Fruit fly (Drosophila melanogaster) whole organism, embryonic: ENCODE data around the gene CG10738.
A peak's percentile ranks its signal among the peaks of the same experiment; 100 is the strongest.

Experiments
- Adf1 ChIP-seq: fragments of 200-800 bp; sonication (Bioruptor generic); IDR thresholded peaks from 2 replicates; pipeline ENCODE4 v1.3.6; 2022; ENCODE audit warnings: missing biosample characterization, missing genetic modification characterization
- CG10147 ChIP-seq: fragments of 200-800 bp; sonication (Bioruptor generic); optimal IDR thresholded peaks from 2 replicates; lab custom pipeline; 2019; ENCODE audit warnings: missing biosample characterization, mild to moderate bottlenecking, missing genetic modification characterization, moderate library complexity
- CG10321 ChIP-seq: fragments of 200-800 bp; sonication (Bioruptor generic); IDR thresholded peaks from 2 replicates; pipeline ENCODE4 v1.3.6; 2022; ENCODE audit warnings: missing biosample characterization, missing genetic modification characterization
- CG10431 ChIP-seq: fragments of 200-800 bp; sonication (Bioruptor generic); optimal IDR thresholded peaks from 3 replicates; lab custom pipeline; 2018; ENCODE audit warnings: missing biosample characterization, mild to moderate bottlenecking, missing genetic modification characterization
- CG11085 ChIP-seq: fragments of 200-800 bp; sonication (Bioruptor generic); IDR thresholded peaks from 2 replicates; pipeline ENCODE4 v1.3.6; 2022; ENCODE audit warnings: missing biosample characterization, missing genetic modification characterization
- CG11560 ChIP-seq: fragments of 200-800 bp; sonication (Bioruptor generic); IDR thresholded peaks from 3 replicates; pipeline ENCODE4 v1.3.6; 2022; ENCODE audit warnings: missing biosample characterization, missing genetic modification characterization
- CG12299 ChIP-seq: fragments of 200-800 bp; sonication (Bioruptor generic); optimal IDR thresholded peaks from 2 replicates; lab custom pipeline; 2018; ENCODE audit warnings: missing biosample characterization, mild to moderate bottlenecking, missing genetic modification characterization
- CG12659 ChIP-seq: fragments of 200-800 bp; sonication (Bioruptor generic); optimal IDR thresholded peaks from 3 replicates; lab custom pipeline; 2017; ENCODE audit warnings: mild to moderate bottlenecking, missing biosample characterization, missing genetic modification reagents, missing genetic modification characterization
- CG1529 ChIP-seq: fragments of 200-800 bp; sonication (Bioruptor generic); optimal IDR thresholded peaks from 3 replicates; lab custom pipeline; 2018; ENCODE audit warnings: missing biosample characterization, missing genetic modification characterization
- CG15514 ChIP-seq: fragments of 200-800 bp; sonication (Bioruptor generic); optimal IDR thresholded peaks from 3 replicates; lab custom pipeline; 2017; ENCODE audit warnings: missing biosample characterization, missing genetic modification characterization, mild to moderate bottlenecking, moderate library complexity, missing genetic modification reagents
- CG17568 ChIP-seq: fragments of 200-800 bp; sonication (Bioruptor generic); optimal IDR thresholded peaks from 2 replicates; lab custom pipeline; 2018; ENCODE audit warnings: missing biosample characterization, mild to moderate bottlenecking, missing genetic modification characterization, moderate library complexity
- CG17612 ChIP-seq: fragments of 200-800 bp; sonication (Bioruptor generic); IDR thresholded peaks from 2 replicates; pipeline ENCODE4 v1.3.6; 2022; ENCODE audit warnings: missing biosample characterization, missing genetic modification characterization
- CG30403 ChIP-seq: fragments of 200-800 bp; sonication (Bioruptor generic); optimal IDR thresholded peaks from 3 replicates; lab custom pipeline; 2016; ENCODE audit warnings: missing biosample characterization, missing genetic modification characterization
- CG34422 ChIP-seq: fragments of 200-800 bp; sonication (Bioruptor generic); IDR thresholded peaks from 3 replicates; pipeline ENCODE4 v1.3.6; 2022; ENCODE audit warnings: missing biosample characterization, missing genetic modification characterization
- CG43689 ChIP-seq: fragments of 200-800 bp; sonication (Bioruptor generic); IDR thresholded peaks from 2 replicates; pipeline ENCODE4 v1.3.6; 2022; ENCODE audit warnings: missing biosample characterization, missing genetic modification characterization
- CG4730 ChIP-seq: fragments of 200-800 bp; sonication (Bioruptor generic); IDR thresholded peaks from 2 replicates; pipeline ENCODE4 v1.3.6; 2022; ENCODE audit warnings: missing biosample characterization, missing genetic modification characterization
- CG6272 ChIP-seq: fragments of 200-800 bp; sonication (Bioruptor generic); IDR thresholded peaks from 2 replicates; pipeline ENCODE4 v1.3.6; 2022; ENCODE audit warnings: missing biosample characterization, missing genetic modification characterization
- CG6813 ChIP-seq: fragments of 200-800 bp; sonication (Bioruptor generic); optimal IDR thresholded peaks from 2 replicates; lab custom pipeline; 2017; ENCODE audit warnings: missing biosample characterization, missing genetic modification characterization, mild to moderate bottlenecking, moderate library complexity, missing genetic modification reagents
- CG7928 ChIP-seq: fragments of 200-800 bp; sonication (Bioruptor generic); optimal IDR thresholded peaks from 2 replicates; lab custom pipeline; 2017; ENCODE audit warnings: missing biosample characterization, mild to moderate bottlenecking, missing genetic modification characterization
- CG8924 ChIP-seq: fragments of 200-800 bp; optimal IDR thresholded peaks from 3 replicates; lab custom pipeline; 2019; ENCODE audit warnings: missing biosample characterization, mild to moderate bottlenecking, missing genetic modification characterization, moderate library complexity
- CG9727 ChIP-seq: fragments of 200-800 bp; sonication (Bioruptor generic); optimal IDR thresholded peaks from 3 replicates; lab custom pipeline; 2017; ENCODE audit warnings: missing biosample characterization, mild to moderate bottlenecking, missing genetic modification characterization
- Dip3 ChIP-seq: fragments of 200-800 bp; sonication (Bioruptor generic); optimal IDR thresholded peaks from 3 replicates; lab custom pipeline; 2016; ENCODE audit warnings: missing biosample characterization, missing genetic modification characterization
- Dll ChIP-seq: fragments of 200-800 bp; sonication (Bioruptor generic); IDR thresholded peaks from 4 replicates; pipeline ENCODE4 v1.3.6; 2022; ENCODE audit warnings: missing biosample characterization, missing genetic modification characterization; ENCODE audit not compliant: partially characterized antibody
- Dp ChIP-seq: fragments of 200-800 bp; sonication (Bioruptor generic); optimal IDR thresholded peaks from 2 replicates; lab custom pipeline; 2018; ENCODE audit warnings: missing biosample characterization, mild to moderate bottlenecking, missing genetic modification characterization, moderate library complexity
- Drgx ChIP-seq: fragments of 200-800 bp; sonication (Bioruptor generic); IDR thresholded peaks from 2 replicates; pipeline ENCODE4 v1.3.6; 2022; ENCODE audit warnings: missing biosample characterization, missing genetic modification characterization
- ERR ChIP-seq: fragments of 200-800 bp; sonication (Bioruptor generic); optimal IDR thresholded peaks from 2 replicates; lab custom pipeline; 2016; ENCODE audit warnings: missing biosample characterization, missing genetic modification characterization
- Fer1 ChIP-seq: fragments of 200-800 bp; sonication (Bioruptor generic); optimal IDR thresholded peaks from 2 replicates; lab custom pipeline; 2017; ENCODE audit warnings: missing biosample characterization, mild to moderate bottlenecking, missing genetic modification characterization
- Fer2 ChIP-seq: fragments of 200-800 bp; sonication (Bioruptor generic); optimal IDR thresholded peaks from 2 replicates; lab custom pipeline; 2018; ENCODE audit warnings: missing biosample characterization, mild to moderate bottlenecking, missing genetic modification characterization, moderate library complexity
- HLH4C ChIP-seq: fragments of 200-800 bp; sonication (Bioruptor generic); IDR thresholded peaks from 3 replicates; pipeline ENCODE4 v1.3.6; 2022; ENCODE audit warnings: missing biosample characterization, missing genetic modification characterization; ENCODE audit not compliant: partially characterized antibody
- Taf1 ChIP-seq: fragments of 200-800 bp; sonication (Bioruptor generic); IDR thresholded peaks from 2 replicates; pipeline ENCODE4 v1.3.6; 2022; ENCODE audit warnings: missing biosample characterization, missing genetic modification characterization
- ac ChIP-seq: fragments of 200-800 bp; sonication (Bioruptor generic); optimal IDR thresholded peaks from 3 replicates; lab custom pipeline; 2017; ENCODE audit warnings: missing biosample characterization, mild to moderate bottlenecking, missing genetic modification characterization
- amos ChIP-seq: fragments of 200-800 bp; sonication (Bioruptor generic); IDR thresholded peaks from 2 replicates; pipeline ENCODE4 v1.3.6; 2022; ENCODE audit warnings: missing biosample characterization, missing genetic modification characterization; ENCODE audit not compliant: partially characterized antibody
- fd3F ChIP-seq: fragments of 200-800 bp; sonication (Bioruptor generic); optimal IDR thresholded peaks from 2 replicates; lab custom pipeline; 2018; ENCODE audit warnings: missing biosample characterization, mild to moderate bottlenecking, missing genetic modification characterization, moderate library complexity
- fu2 ChIP-seq: fragments of 200-800 bp; sonication (Bioruptor generic); optimal IDR thresholded peaks from 2 replicates; lab custom pipeline; 2016; ENCODE audit warnings: missing biosample characterization, missing genetic modification characterization
- gt ChIP-seq: fragments of 200-800 bp; sonication (Bioruptor generic); IDR thresholded peaks from 2 replicates; pipeline ENCODE4 v1.3.6; 2022; ENCODE audit warnings: missing biosample characterization, missing genetic modification characterization
- ind ChIP-seq: fragments of 200-800 bp; sonication (Bioruptor generic); optimal IDR thresholded peaks from 3 replicates; lab custom pipeline; 2016; ENCODE audit warnings: missing biosample characterization, missing genetic modification characterization
- inv ChIP-seq: fragments of 200-800 bp; sonication (Bioruptor generic); IDR thresholded peaks from 2 replicates; pipeline ENCODE4 v1.3.6; 2022; ENCODE audit warnings: missing biosample characterization, missing genetic modification characterization; ENCODE audit not compliant: partially characterized antibody
- maf-S ChIP-seq: fragments of 200-800 bp; sonication (Bioruptor generic); optimal IDR thresholded peaks from 2 replicates; lab custom pipeline; 2016; ENCODE audit warnings: missing biosample characterization, missing genetic modification characterization
- pb ChIP-seq: fragments of 200-800 bp; sonication (Bioruptor generic); optimal IDR thresholded peaks from 3 replicates; lab custom pipeline; 2016; ENCODE audit warnings: missing biosample characterization, missing genetic modification characterization
- seq ChIP-seq: fragments of 200-800 bp; sonication (Bioruptor generic); IDR thresholded peaks from 2 replicates; pipeline ENCODE4 v1.3.6; 2022; ENCODE audit warnings: missing biosample characterization, missing genetic modification characterization
- shn ChIP-seq: fragments of 200-800 bp; sonication (Bioruptor generic); optimal IDR thresholded peaks from 3 replicates; lab custom pipeline; 2016; ENCODE audit warnings: missing biosample characterization, missing genetic modification characterization
- slou ChIP-seq: fragments of 200-800 bp; sonication (Bioruptor generic); optimal IDR thresholded peaks from 3 replicates; lab custom pipeline; 2016; ENCODE audit warnings: missing biosample characterization, missing genetic modification characterization
- sna ChIP-seq: fragments of 200-800 bp; sonication (Bioruptor generic); IDR thresholded peaks from 2 replicates; pipeline ENCODE4 v1.3.6; 2022; ENCODE audit warnings: missing biosample characterization, missing genetic modification characterization; ENCODE audit not compliant: partially characterized antibody
- tio ChIP-seq: fragments of 200-800 bp; sonication (Bioruptor generic); optimal IDR thresholded peaks from 2 replicates; lab custom pipeline; 2017; ENCODE audit warnings: missing biosample characterization, missing genetic modification characterization, inconsistent platforms
- toy ChIP-seq: fragments of 200-800 bp; sonication (Bioruptor generic); IDR thresholded peaks from 2 replicates; pipeline ENCODE4 v1.3.6; 2022; ENCODE audit warnings: missing biosample characterization, missing genetic modification characterization
- tx ChIP-seq: fragments of 200-800 bp; sonication (Bioruptor generic); optimal IDR thresholded peaks from 2 replicates; lab custom pipeline; 2016; ENCODE audit warnings: missing biosample characterization, missing genetic modification characterization
- zen2 ChIP-seq: fragments of 200-800 bp; sonication (Bioruptor generic); IDR thresholded peaks from 3 replicates; pipeline ENCODE4 v1.3.6; 2022; ENCODE audit warnings: missing biosample characterization, missing genetic modification characterization; ENCODE audit not compliant: partially characterized antibody
- zfh2 ChIP-seq: fragments of 200-800 bp; sonication (Bioruptor generic); optimal IDR thresholded peaks from 2 replicates; lab custom pipeline; 2016; ENCODE audit warnings: missing biosample characterization, missing genetic modification characterization

CG10738 gene

dm6 chr3L:13476566-13477452 is 26.2 kb downstream of the CG10738 start (continued):
- TF ChIP-seq CG17612 (peak; percentile 55), CG12659 (GFP tag; lab: Kevin White, UChicago) (peak; percentile 94), HLH4C (GFP tag; lab: Robert Waterston, UW) (no peak), amos (GFP tag; lab: Robert Waterston, UW) (no peak), CG43689 (GFP tag; lab: Robert Waterston, UW) (peak; percentile 60), pb (GFP tag; lab: Kevin White, UChicago) (no peak), Drgx (peak; percentile 95), CG12299 (peak; percentile 53), CG17568 (GFP tag; lab: Kevin White, UChicago) (peak; percentile 74), Dp (GFP tag; lab: Kevin White, UChicago) (peak; percentile 2), maf-S (GFP tag; lab: Kevin White, UChicago) (no peak), Dll (peak; percentile 80), sna (GFP tag; lab: Robert Waterston, UW) (peak; percentile 79), CG11085 (peak; percentile 70), CG6813 (peak; percentile 81), seq (GFP tag; lab: Robert Waterston, UW) (peak; percentile 84), gt (0 out of 2 replicates have a peak, but pooled peaks have one; percentile 43), CG9727 (GFP tag; lab: Kevin White, UChicago) (peak; percentile 92), ac (no peak), Adf1 (GFP tag; lab: Robert Waterston, UW) (peak; percentile 23; the same call in 1 of the 2 replicates), zfh2 (GFP tag; lab: Kevin White, UChicago) (peak; percentile 71), toy (GFP tag; lab: Robert Waterston, UW) (peak; percentile 57; the same call in 1 of the 2 replicates), CG15514 (peak; percentile 56), CG10321 (GFP tag; lab: Robert Waterston, UW) (no peak; the same call in 1 of the 2 replicates), slou (GFP tag; lab: Kevin White, UChicago) (peak; percentile 67), CG6272 (GFP tag; lab: Robert Waterston, UW) (peak; percentile 64), zen2 (peak; percentile 85), ind (GFP tag; lab: Kevin White, UChicago) (peak; percentile 88), inv (no peak), fu2 (GFP tag; lab: Kevin White, UChicago) (peak; percentile 61), CG8924 (peak; percentile 94), fd3F (GFP tag; lab: Kevin White, UChicago) (peak; percentile 80), CG7928 (peak; percentile 62), ERR (GFP tag; lab: Kevin White, UChicago) (no peak), tio (peak; percentile 90), CG4730 (peak; percentile 70), Fer2 (tag; lab: Kevin White, UChicago) (peak; percentile 68), CG11560 (tag; lab: Robert Waterston, UW) (peak; percentile 66), CG30403 (GFP tag; lab: Kevin White, UChicago) (peak; percentile 95), CG34422 (peak; percentile 84), tx (GFP tag; lab: Kevin White, UChicago) (peak; percentile 48), shn (GFP tag; lab: Kevin White, UChicago) (no peak), CG1529 (GFP tag; lab: Kevin White, UChicago) (peak; percentile 82), CG10147 (peak; percentile 94), Dip3 (peak; percentile 76), Taf1 (GFP tag; lab: Robert Waterston, UW) (peak; percentile 64), CG10431 (GFP tag; lab: Kevin White, UChicago) (peak; percentile 38), Fer1 (GFP tag; lab: Kevin White, UChicago) (peak; percentile 89)
